Worm (Caenorhabditis elegans) whole organism, L4 larva: Measurements from ENCODE around the gene gur-5.

Experiments
- ZK337.2 ChIP-seq: fragments of 200-800 bp; sonication (Bioruptor generic); IDR thresholded peaks from 2 replicates; pipeline ENCODE4 v1.3.6; 2022; ENCODE audit warnings: missing genetic modification reagents, missing genetic modification characterization, missing compliant biosample characterization
- aly-2 ChIP-seq: sonication (generic microtip); optimal IDR thresholded peaks from 2 replicates; lab custom pipeline; 2018; ENCODE audit warnings: missing biosample characterization, missing genetic modification characterization
- dpl-1 ChIP-seq: fragments of 150-350 bp; optimal IDR thresholded peaks from 2 replicates; lab custom pipeline; 2014; ENCODE audit warnings: missing biosample characterization, missing genetic modification reagents, missing genetic modification characterization
- fos-1 ChIP-seq: fragments of 150-350 bp; optimal IDR thresholded peaks from 2 replicates; lab custom pipeline; 2014; ENCODE audit warnings: missing biosample characterization, missing genetic modification characterization
- lin-15B ChIP-seq: fragments of 150-350 bp; sonication (generic microtip); optimal IDR thresholded peaks from 3 replicates; lab custom pipeline; 2014; ENCODE audit warnings: missing biosample characterization, missing genetic modification characterization
- lin-39 ChIP-seq: fragments of 150-350 bp; optimal IDR thresholded peaks from 2 replicates; lab custom pipeline; 2014; ENCODE audit warnings: missing biosample characterization, missing genetic modification reagents, missing genetic modification characterization
- nhr-237 ChIP-seq: sonication (generic microtip); optimal IDR thresholded peaks from 2 replicates; lab custom pipeline; 2017; ENCODE audit warnings: missing biosample characterization, missing genetic modification characterization
- pha-4 ChIP-seq, 2 experiments: fragments of 150-350 bp in 1 of 2; fragments of 200-800 bp in 1 of 2; sonication (Bioruptor generic) in 1 of 2; IDR thresholded peaks in 1 of 2; optimal IDR thresholded peaks in 1 of 2; 2 replicates each; pipeline versions ENCODE4 v1.3.6 to Lab custom; 2014 to 2022; ENCODE audit warnings: missing genetic modification characterization in 2 of 2, missing genetic modification reagents in 2 of 2, missing biosample characterization in 1 of 2, missing compliant biosample characterization in 1 of 2
- unc-62 ChIP-seq, 3 experiments: fragments of 150-350 bp in 1 of 3; sonication (generic microtip); optimal IDR thresholded peaks in 2 of 3; peaks in 1 of 3; 1 replicate in 1 of 3; 2 replicates in 2 of 3; lab custom pipeline; 2014 to 2017; ENCODE audit warnings: missing biosample characterization in 3 of 3, missing genetic modification characterization in 3 of 3, missing genetic modification reagents in 3 of 3, missing genotype in 1 of 3

- TF ChIP-seq pha-4 (GFP tag; IDR thresholded peaks at IDR 0.05; lab: Robert Waterston, UW): no peak
- TF ChIP-seq pha-4 (tag; optimal IDR thresholded peaks at IDR 0.05; lab: Kevin White, UChicago): no peak
- TF ChIP-seq nhr-237 (tag; lab: Kevin White, UChicago): no peak
- TF ChIP-seq lin-15B (tag; lab: Kevin White, UChicago): no peak
- TF ChIP-seq dpl-1 (GFP tag; lab: Kevin White, UChicago): no peak
- no peak for TF ChIP-seq fos-1 (tag; lab: Kevin White, UChicago)
- TF ChIP-seq aly-2 (tag; lab: Kevin White, UChicago): no peak
- no peak for TF ChIP-seq ZK337.2 (GFP tag; lab: Robert Waterston, UW)
- no peak for TF ChIP-seq lin-39
- TF ChIP-seq unc-62 (GFP tag; optimal IDR thresholded peaks at IDR 0.05 in 1 of 2; lab: Kevin White, UChicago): no peak
- no peak for TF ChIP-seq unc-62 (tag; optimal IDR thresholded peaks at IDR 0.05; lab: Kevin White, UChicago)
Measured at ce11 chrII:5306197-5306596, 21.1 kb downstream of the gur-5 start.
